Worm (Caenorhabditis elegans): ENCODE results near the gene sqt-3.

DNA sequence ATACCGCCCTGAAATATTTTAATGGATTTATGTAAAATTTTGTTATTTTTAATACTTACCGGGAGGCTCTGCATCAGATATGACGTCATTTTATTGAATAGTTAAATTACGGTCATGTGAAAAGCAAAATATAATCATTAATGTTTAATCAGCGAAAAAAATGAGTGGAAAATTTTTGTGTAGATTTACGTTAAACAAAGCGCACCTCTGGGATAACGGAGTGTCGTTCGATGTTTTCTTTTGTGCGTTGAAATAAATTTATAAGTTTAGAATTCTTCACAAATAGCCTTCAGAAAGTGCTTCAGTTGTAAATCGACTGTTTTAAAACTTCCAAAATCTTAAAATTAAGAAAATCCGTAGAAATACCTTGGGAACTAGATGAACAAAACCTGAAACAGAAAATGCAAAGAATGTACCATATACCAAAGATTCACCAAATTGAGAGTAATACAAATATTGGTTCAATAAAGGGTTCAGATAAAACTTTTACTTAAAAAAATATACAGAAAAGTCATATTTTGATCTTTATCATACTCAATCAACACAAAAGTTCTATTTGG lies 48.2 kb downstream of the sqt-3 start, which contains the start of the genes K01D12.20 and miga-1:
- TF ChIP-seq ceh-39 (tag; optimal IDR thresholded peaks at IDR 0.05), result no peak
- TF ChIP-seq ceh-43 (GFP tag; optimal IDR thresholded peaks at IDR 0.05), result no peak
- no peak for TF ChIP-seq unc-62 (GFP tag; optimal IDR thresholded peaks at IDR 0.05)
- TF ChIP-seq nhr-28 (tag; optimal IDR thresholded peaks at IDR 0.05), result no peak
- no peak for TF ChIP-seq lin-13 (tag; optimal IDR thresholded peaks at IDR 0.05)
- TF ChIP-seq nhr-76 (tag; optimal IDR thresholded peaks at IDR 0.05), result no peak
- no peak for TF ChIP-seq elt-3 (tag; optimal IDR thresholded peaks at IDR 0.05)
- TF ChIP-seq snpc-4 (tag; optimal IDR thresholded peaks at IDR 0.05), result no peak
- TF ChIP-seq sptf-1 (tag; optimal IDR thresholded peaks at IDR 0.05), result no peak
- no peak for TF ChIP-seq unc-39 (tag; optimal IDR thresholded peaks at IDR 0.05)
- no peak for TF ChIP-seq nhr-12 (tag; optimal IDR thresholded peaks at IDR 0.05)
- no peak for TF ChIP-seq ces-1 (GFP tag; optimal IDR thresholded peaks at IDR 0.05)
